Worm (Caenorhabditis elegans) whole organism, L4/young adult: ENCODE data around the gene sphk-1.

Experiments
- W03F9.2 ChIP-seq: fragments of 150-350 bp; optimal IDR thresholded peaks from 2 replicates; lab custom pipeline; 2014; ENCODE audit warnings: missing biosample characterization, missing genetic modification characterization
- dao-5 ChIP-seq: sonication (generic microtip); optimal IDR thresholded peaks from 2 replicates; lab custom pipeline; 2016; ENCODE audit warnings: missing genotype, missing genetic modification characterization, moderate library complexity, missing compliant biosample characterization
- him-1 ChIP-seq: sonication (generic microtip); optimal IDR thresholded peaks from 2 replicates; lab custom pipeline; 2016; ENCODE audit warnings: missing genotype, missing genetic modification reagents, missing genetic modification characterization, missing compliant biosample characterization

Gene sphk-1

DNA sequence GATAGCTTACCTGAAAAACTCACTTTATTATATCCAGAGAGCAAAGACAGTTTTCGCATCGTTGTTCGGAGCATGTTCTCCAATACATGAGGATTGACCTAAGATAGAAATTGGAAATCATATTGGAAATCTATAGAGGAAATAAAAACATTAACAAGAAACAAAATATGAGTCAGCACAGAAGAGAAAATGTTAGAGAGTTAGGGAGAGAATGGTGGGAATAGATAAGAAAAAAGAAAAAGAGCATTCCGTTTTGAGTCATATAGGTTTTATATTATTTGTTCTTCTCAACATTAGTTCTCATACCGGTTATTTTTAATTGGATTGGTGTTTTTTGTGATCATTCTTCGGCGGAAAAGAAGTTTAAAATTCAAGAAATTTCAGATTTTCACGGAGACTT lies 16.6 kb downstream of the sphk-1 start, which contains the start of gene hgap-2:
hgap-2 (minus strand) TSS at position 101 of the 400 bp plus-strand sequence.
- TF ChIP-seq him-1: no peak
- no peak for TF ChIP-seq dao-5 (tag; lab: Kevin White, UChicago)
- TF ChIP-seq W03F9.2: no peak

DNA sequence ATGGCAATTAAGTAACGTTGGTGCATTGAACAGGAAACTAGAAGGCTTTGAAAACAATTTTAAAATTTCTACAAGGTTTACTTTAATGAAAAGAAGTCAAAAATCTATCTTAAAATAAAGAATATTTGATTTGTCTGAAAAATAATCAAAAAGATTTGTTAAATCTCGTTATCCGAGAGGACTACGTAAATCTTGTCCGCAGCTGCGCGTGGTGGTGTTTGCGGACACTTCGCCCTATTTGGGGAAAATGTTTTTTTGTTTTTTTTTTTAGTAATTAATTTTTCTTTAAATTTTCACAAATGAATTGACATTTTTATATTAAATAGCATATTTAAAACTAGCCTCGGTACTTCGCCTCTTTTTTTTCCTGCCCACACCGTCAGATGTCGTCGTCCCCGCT lies 17.5 kb downstream of the sphk-1 start:
- no peak for TF ChIP-seq dao-5 (tag; lab: Kevin White, UChicago)
- peak; percentile 2 for TF ChIP-seq him-1
- TF ChIP-seq W03F9.2: peak; percentile 72

DNA sequence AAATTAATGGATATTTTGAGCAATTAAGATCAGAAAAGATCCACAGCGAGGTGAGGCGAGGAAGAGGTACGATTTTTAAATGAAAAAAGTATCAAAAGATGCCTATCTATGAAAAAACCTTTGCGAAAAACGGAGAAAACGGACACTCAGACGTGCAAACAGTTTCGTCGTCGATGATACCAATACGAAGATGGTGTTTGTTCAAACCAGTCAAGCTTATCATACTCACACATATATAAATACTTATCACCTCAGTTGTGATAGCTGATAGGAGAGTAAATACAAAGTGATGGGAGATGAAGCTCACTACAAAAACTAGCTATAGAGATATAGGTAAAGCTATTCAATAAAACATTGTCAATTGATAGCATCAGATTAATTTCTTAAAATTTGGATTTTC lies 21.7 kb downstream of the sphk-1 start:
- no peak for TF ChIP-seq W03F9.2
- no peak for TF ChIP-seq dao-5 (tag; lab: Kevin White, UChicago)
- TF ChIP-seq him-1: no peak

DNA sequence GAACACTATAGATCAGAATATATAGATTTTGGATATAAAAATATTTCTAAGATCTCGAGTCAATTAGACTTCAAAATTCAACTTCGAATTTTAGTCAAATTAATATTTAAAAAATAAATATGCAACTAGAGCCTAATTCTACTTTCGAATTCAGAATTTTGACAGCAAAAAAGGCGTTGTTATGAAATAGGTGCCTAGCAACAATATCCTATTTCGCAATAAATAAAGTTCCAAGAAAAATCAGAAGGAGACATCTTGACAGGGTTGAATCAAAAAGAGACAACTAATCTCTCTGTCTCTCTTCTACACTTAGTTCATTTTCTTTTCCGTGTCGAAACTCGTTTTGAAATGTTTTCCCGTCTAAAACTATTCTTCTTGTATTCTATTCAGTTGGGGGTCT lies 26.1 kb downstream of the sphk-1 start:
- TF ChIP-seq him-1: no peak
- no peak for TF ChIP-seq dao-5 (tag; lab: Kevin White, UChicago)
- no peak for TF ChIP-seq W03F9.2

DNA sequence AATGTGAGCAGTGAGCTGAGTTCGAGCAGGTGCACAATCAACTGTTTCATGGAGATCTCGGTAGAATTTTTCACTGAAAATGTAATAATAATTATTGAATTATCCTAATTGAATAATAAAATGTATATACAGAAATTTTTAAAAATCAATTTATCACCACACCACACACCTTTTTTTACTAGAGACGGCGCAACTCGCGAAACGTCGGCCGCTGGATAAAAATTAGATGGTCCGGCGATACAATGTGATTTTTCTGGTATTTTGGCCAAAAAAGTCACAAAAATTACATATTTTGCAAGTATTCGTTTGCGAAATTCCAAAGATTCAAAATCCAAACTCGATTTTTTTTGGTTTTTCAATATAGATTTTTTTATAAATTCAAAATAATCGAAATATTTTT lies 30.6 kb downstream of the sphk-1 start:
- TF ChIP-seq him-1: no peak
- TF ChIP-seq dao-5 (tag; lab: Kevin White, UChicago): no peak
- no peak for TF ChIP-seq W03F9.2

DNA sequence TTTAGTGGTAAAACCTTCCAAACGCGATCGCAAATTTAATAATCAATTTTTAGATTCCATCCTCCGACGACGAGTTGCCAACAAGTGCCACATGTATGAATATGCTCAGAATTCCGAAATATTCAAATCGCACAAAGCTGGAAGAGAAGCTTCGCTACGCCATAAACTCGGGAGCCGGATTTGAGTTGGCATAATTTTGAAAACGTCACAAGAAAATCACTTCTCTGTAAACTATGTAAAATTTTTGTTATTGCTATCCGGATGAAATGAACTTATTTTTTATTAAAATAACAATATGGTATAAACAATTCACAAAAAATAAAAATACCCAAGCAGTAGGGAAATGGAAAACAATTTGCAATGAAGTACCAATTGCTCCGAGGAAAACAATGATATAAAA lies 32.6 kb downstream of the sphk-1 start:
- TF ChIP-seq W03F9.2: no peak
- no peak for TF ChIP-seq dao-5 (tag; lab: Kevin White, UChicago)
- TF ChIP-seq him-1: no peak

DNA sequence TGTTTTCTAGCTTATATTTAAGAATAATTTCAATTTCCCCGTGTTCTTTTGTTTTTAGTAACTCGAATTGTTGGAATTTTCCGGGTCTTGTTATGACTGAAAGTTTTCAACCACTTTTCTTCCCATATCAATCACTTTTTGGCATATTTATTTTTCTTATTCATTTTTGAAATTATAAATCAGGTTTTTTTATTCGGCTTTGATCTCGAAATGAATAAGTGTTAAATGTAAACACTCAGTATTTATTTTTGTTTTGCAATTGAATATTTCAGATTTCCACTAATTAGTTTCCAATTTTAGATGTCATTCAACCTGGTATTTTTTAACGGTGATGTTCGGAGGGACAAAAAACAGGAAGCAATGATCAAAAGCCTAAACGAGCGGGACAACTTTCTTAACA lies 36.9 kb downstream of the sphk-1 start, which contains the start of gene etc-1:
etc-1 (plus strand) TSS at position 301 of the 400 bp plus-strand sequence.
- TF ChIP-seq him-1 (no peak), dao-5 (tag; lab: Kevin White, UChicago) (no peak), W03F9.2 (no peak)

DNA sequence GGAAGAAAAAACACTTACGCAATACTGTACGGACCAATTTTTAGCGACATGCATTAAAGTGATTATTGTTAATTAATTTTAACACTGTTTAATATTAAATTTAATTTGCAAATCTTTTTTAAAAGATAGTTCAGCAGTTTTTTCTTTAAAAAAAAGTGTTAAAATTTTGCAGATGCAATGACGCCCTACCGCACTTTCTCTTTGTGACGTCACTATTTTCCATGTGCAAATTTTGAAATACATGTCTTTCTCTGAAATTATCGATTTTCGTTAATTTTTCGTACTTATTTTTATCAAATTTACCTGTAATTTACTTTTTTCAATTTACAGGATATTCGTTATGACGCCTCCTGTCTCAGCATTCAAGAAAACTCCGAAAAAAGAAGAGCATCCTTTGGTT lies 39.9 kb downstream of the sphk-1 start, which contains the start of the genes piga-1 and eif-2Bepsilon:
piga-1 (minus strand) TSS at position 174 of the 400 bp plus-strand sequence.
eif-2Bepsilon (plus strand) TSS at position 331 of the 400 bp plus-strand sequence.
- no peak for TF ChIP-seq W03F9.2
- TF ChIP-seq him-1: no peak
- no peak for TF ChIP-seq dao-5 (tag; lab: Kevin White, UChicago)

DNA sequence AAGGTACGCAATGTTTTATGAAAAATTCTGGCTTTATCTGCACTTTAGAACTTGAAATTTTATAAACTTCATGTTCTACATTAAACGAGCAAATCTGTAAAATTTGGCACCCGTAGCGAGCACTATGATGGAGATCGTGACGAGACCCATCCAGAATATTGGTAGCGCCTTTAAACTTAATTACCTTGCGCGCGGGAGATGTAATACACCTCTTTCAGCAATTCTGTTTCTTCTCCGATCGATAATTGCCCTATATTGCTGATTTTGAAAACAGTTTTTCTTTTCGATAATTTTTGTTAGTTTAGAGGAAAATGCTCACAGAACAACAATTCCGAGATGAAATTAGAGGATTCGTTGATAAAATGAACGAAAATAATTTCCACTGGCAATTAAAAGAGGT lies 42.6 kb downstream of the sphk-1 start, which contains the start of gene atg-10:
atg-10 (plus strand) TSS at position 301 of the 400 bp plus-strand sequence.
- TF ChIP-seq dao-5 (tag; lab: Kevin White, UChicago) (no peak), W03F9.2 (no peak), him-1 (no peak)

DNA sequence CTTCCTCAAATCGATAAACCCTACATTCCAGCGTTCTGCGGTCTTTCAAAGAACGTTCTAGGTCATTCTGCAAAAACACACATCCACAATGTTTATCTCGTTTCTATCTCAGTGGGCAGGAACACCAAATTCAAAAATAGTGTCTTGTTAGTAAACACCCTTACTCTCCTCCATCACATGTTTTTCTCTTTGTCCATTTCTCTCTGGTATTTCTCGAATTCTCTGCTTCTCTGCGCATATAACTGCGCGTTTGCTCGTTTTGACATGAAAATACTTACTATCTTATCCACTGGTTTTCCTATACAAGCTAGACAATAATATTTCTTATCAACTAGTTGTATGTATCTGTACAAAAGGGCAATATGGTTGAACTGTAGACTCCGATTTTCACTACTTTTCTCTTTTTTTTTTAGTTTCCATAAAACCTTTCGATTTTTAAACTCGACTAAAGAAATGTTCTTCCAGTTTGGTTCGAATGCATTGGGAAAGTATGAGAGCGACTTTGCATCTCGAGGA lies 50.8 kb downstream of the sphk-1 start, which contains the start of gene pyr-1:
pyr-1 (plus strand) TSS at position 466 of the 516 bp plus-strand sequence.
- TF ChIP-seq W03F9.2: no peak
